Fruit fly (Drosophila melanogaster): ENCODE data around the gene Ref1.

- TF ChIP-seq unc-4 (GFP tag; IDR thresholded peaks at IDR 0.05; ENCODE audit: partially characterized antibody) (no peak), Hsf (GFP tag; optimal IDR thresholded peaks at IDR 0.05) (no peak), gcm2 (GFP tag; optimal IDR thresholded peaks at IDR 0.05) (no peak), dimm (GFP tag; IDR thresholded peaks at IDR 0.05) (no peak), crp (GFP tag; optimal IDR thresholded peaks at IDR 0.05) (no peak), MESR4 (GFP tag; optimal IDR thresholded peaks at IDR 0.05) (no peak), CG5245 (GFP tag; optimal IDR thresholded peaks at IDR 0.05) (no peak), Gsc (GFP tag; IDR thresholded peaks at IDR 0.05) (no peak), Dll (GFP tag; IDR thresholded peaks at IDR 0.05; ENCODE audit: partially characterized antibody) (no peak), D (optimal IDR thresholded peaks at IDR 0.05) (no peak), D (GFP tag; optimal IDR thresholded peaks at IDR 0.05) (no peak), CG12769 (tag; optimal IDR thresholded peaks at IDR 0.05) (no peak)
These were observed 14.2 kb upstream of the Ref1 start for dm6 chr3R:7094368-7094767.

Data from whole organism, embryonic.